Fruit fly (Drosophila melanogaster): Measurements from ENCODE around the gene CG43330.

CG43330 gene

DNA sequence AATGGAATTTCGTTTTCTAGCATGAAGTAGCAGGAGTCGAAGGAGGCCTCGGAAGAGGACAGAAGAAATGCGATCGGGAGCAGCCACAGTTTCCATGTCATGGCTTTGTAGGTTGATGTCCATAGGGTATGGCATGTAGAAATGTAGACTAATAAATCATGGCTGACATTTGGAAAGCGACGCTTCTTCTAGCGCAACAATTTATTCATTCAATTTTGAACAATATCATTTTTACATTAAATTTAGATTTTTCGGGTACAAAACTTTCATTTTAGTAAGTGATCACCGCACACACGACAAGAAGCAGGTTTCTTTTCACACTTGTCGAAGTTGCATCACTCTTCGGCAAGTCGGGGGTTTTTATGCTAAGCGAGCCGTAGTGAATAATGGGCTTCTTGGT lies at the start of gene CG43330:
CG43330 (minus strand) TSS at position 101 of the 400 bp plus-strand sequence.
- TF ChIP-seq D1 (tag; optimal IDR thresholded peaks at IDR 0.05) (no peak), gl (tag; optimal IDR thresholded peaks at IDR 0.05) (no peak), CG15710 (tag; optimal IDR thresholded peaks at IDR 0.05) (no peak), CG13204 (GFP tag; optimal IDR thresholded peaks at IDR 0.05) (no peak), Ets98B (GFP tag; IDR thresholded peaks at IDR 0.05) (no peak), CG8159 (tag; optimal IDR thresholded peaks at IDR 0.05) (no peak), CG34367 (tag; optimal IDR thresholded peaks at IDR 0.05) (no peak), CG9948 (tag; optimal IDR thresholded peaks at IDR 0.05) (no peak), EcR (GFP tag; optimal IDR thresholded peaks at IDR 0.05) (no peak), CG4496 (GFP tag; IDR thresholded peaks at IDR 0.05) (no peak), Snoo (tag; optimal IDR thresholded peaks at IDR 0.05) (no peak)

DNA sequence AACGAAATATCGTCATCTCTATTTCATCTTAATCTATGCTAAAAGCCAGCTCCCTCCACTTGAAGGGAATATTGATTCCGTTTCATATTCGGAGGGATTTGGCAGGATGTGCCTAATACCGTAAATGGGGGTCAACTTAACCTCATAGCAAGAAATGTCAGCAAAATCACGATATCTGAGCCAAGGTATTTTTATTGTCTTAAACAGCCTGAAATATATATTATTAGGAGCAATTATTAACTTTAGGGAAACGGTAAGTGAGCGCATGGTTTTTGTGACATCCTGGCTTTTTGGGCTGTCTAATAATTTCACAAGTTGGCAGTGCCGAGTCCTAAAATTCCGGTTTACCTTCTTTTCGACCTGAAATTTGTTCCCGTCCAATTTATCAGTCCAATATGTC lies 45.7 kb upstream of the CG43330 start, which contains the start of gene Trxr2:
Trxr2 (plus strand) TSS at position 301 of the 400 bp plus-strand sequence.
- TF ChIP-seq Ets98B (GFP tag; IDR thresholded peaks at IDR 0.05) (no peak), rn (GFP tag; IDR thresholded peaks at IDR 0.05) (no peak), CG34367 (tag; optimal IDR thresholded peaks at IDR 0.05) (no peak)

DNA sequence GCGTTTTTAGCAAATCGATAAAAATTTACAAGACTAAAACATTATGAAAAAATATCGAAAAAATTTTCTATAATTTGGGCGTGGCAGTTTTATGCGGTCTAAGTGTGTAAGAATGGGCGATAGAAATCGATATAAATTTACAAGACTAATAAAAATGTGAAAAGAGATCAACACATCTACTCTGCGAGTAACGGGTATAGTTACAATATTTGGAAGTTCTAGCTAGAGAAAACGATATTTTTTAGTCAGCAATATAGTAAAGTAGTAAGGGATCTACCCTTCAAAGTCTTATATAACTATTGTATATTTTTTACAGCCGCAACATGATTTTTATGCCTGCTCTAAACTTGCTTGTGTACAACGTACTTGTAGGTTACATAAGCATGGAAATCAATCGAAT lies 43.9 kb upstream of the CG43330 start, which contains the start of gene CG11404:
CG11404 (plus strand) TSS at position 301 of the 400 bp plus-strand sequence.
- TF ChIP-seq CG32121 (GFP tag; IDR thresholded peaks at IDR 0.05) (no peak), Snoo (tag; optimal IDR thresholded peaks at IDR 0.05) (no peak), CG4496 (GFP tag; IDR thresholded peaks at IDR 0.05) (no peak), CG10348 (GFP tag; IDR thresholded peaks at IDR 0.05) (no peak), CG15710 (tag; optimal IDR thresholded peaks at IDR 0.05) (no peak), CG14655 (GFP tag; optimal IDR thresholded peaks at IDR 0.05) (no peak), fd96Ca (GFP tag; IDR thresholded peaks at IDR 0.05) (no peak), CG34367 (tag; optimal IDR thresholded peaks at IDR 0.05) (no peak), CG17806 (tag; optimal IDR thresholded peaks at IDR 0.05) (no peak), CG13204 (GFP tag; optimal IDR thresholded peaks at IDR 0.05) (no peak), rn (GFP tag; IDR thresholded peaks at IDR 0.05) (no peak), CG8301 (tag; optimal IDR thresholded peaks at IDR 0.05) (no peak), Pif1A (GFP tag; optimal IDR thresholded peaks at IDR 0.05) (no peak), gl (tag; optimal IDR thresholded peaks at IDR 0.05) (no peak), Ets98B (GFP tag; IDR thresholded peaks at IDR 0.05) (no peak), EcR (GFP tag; optimal IDR thresholded peaks at IDR 0.05) (no peak), D1 (tag; optimal IDR thresholded peaks at IDR 0.05) (no peak), CG12605 (GFP tag; IDR thresholded peaks at IDR 0.05) (no peak)

DNA sequence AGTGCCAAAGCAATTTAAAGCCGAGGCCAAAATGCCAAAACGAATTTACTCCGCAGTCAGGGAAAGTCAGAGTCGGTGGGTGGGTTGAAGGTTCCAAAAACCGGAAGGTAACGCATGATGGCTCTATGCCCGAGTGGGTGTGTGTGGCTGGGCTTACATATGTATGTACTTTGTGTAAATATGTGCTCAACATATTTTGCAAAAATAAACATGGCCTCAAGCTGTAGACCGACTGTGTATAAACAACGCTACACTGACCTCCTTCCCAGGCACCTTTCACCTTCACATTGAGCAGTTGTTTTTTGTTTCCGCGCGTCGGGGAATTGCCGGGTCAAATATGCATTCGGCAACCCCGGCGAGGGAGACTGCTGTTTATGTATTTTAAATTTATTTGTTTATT lies 15.8 kb upstream of the CG43330 start:
- TF ChIP-seq CG13204 (GFP tag; optimal IDR thresholded peaks at IDR 0.05): no peak
- TF ChIP-seq fd96Ca (GFP tag; IDR thresholded peaks at IDR 0.05): no peak
- no peak for TF ChIP-seq rn (GFP tag; IDR thresholded peaks at IDR 0.05)

DNA sequence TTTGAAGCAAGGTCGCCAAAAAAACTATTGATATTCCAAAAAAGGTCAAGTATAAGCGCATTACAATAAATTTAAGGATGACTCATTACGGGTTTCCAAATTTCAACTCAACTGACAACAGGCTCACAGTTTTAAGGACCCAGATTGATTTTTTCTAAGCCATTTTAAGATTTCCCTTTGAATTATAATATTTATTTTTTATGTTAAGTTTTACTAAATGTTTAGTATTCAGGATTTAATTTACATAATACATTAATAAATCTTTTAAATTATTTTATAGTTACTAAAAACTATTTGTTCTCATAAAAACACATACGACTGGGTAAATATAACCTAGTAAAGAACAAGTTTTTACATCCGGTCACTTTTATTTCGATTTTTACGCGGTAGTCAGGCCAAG lies 895 bp upstream of the CG43330 start, which contains the start of gene CG43329:
CG43329 (minus strand) TSS at position 101 of the 400 bp plus-strand sequence.
- no peak for TF ChIP-seq Pif1B (GFP tag; optimal IDR thresholded peaks at IDR 0.05)
- no peak for TF ChIP-seq CG9948 (tag; optimal IDR thresholded peaks at IDR 0.05)
- no peak for TF ChIP-seq CG34367 (tag; optimal IDR thresholded peaks at IDR 0.05)
- TF ChIP-seq CG8301 (tag; optimal IDR thresholded peaks at IDR 0.05): no peak
- TF ChIP-seq CG15710 (tag; optimal IDR thresholded peaks at IDR 0.05): no peak
- TF ChIP-seq CG13204 (GFP tag; optimal IDR thresholded peaks at IDR 0.05): no peak
- no peak for TF ChIP-seq Snoo (tag; optimal IDR thresholded peaks at IDR 0.05)
- no peak for TF ChIP-seq Ets98B (GFP tag; IDR thresholded peaks at IDR 0.05)
- no peak for TF ChIP-seq CG10348 (GFP tag; IDR thresholded peaks at IDR 0.05)
- no peak for TF ChIP-seq D1 (tag; optimal IDR thresholded peaks at IDR 0.05)
- TF ChIP-seq CG17806 (tag; optimal IDR thresholded peaks at IDR 0.05): no peak
- TF ChIP-seq CG32121 (GFP tag; IDR thresholded peaks at IDR 0.05): no peak

DNA sequence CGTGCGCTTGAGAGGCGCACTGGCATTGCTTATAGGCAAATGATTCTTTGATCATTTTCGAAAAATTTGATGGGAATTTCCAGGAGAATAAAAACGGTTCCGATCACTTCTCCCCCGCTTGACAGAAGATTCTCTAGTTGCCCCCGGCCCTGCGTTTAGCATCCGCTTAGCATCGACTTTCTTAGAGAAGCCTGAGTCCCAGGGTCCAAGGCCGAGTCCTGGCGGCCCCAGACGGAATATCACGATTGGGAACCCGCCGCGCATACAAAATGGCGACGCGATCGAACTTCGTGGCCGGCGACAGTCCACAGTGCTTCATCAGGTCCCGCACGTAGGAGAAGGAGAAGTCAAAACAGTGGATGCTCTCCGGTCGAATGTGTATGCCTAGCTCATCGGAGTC lies 493 bp downstream of the CG43330 start, which contains the start of gene CG43331:
CG43331 (minus strand) TSS at position 101 of the 400 bp plus-strand sequence.
- TF ChIP-seq fd96Ca (GFP tag; IDR thresholded peaks at IDR 0.05): no peak
- no peak for TF ChIP-seq CG15710 (tag; optimal IDR thresholded peaks at IDR 0.05)
- no peak for TF ChIP-seq D1 (tag; optimal IDR thresholded peaks at IDR 0.05)
- TF ChIP-seq CG17806 (tag; optimal IDR thresholded peaks at IDR 0.05): no peak
- no peak for TF ChIP-seq CG9948 (tag; optimal IDR thresholded peaks at IDR 0.05)
- TF ChIP-seq CG10348 (GFP tag; IDR thresholded peaks at IDR 0.05): no peak

DNA sequence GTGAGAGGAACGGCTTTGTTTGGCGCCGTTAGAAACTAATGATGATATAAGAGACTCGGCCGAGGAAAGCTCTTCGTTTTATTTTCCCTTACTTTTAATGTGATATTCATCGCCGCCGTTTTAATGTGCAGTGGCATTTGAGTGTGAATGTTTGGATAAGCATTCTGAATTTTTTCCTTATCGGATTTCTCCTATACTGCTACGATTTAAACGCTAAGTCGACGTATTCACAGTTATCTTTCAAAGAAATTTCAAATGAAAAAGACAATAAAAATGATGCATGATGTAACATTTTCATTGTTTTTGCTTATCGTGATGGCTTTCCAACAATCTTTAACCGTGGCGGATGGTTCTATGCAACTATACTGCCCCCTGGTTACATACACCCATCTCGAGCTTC lies 2.9 kb downstream of the CG43330 start, which contains the start of gene CG43312:
CG43312 (plus strand) TSS at position 301 of the 400 bp plus-strand sequence.
- TF ChIP-seq CG15710 (tag; optimal IDR thresholded peaks at IDR 0.05) (no peak), EcR (GFP tag; optimal IDR thresholded peaks at IDR 0.05) (no peak), CG17806 (tag; optimal IDR thresholded peaks at IDR 0.05) (no peak), CG34367 (tag; optimal IDR thresholded peaks at IDR 0.05) (no peak), CG10348 (GFP tag; IDR thresholded peaks at IDR 0.05) (no peak), CG8159 (tag; optimal IDR thresholded peaks at IDR 0.05) (no peak), Pif1B (GFP tag; optimal IDR thresholded peaks at IDR 0.05) (no peak), Ets98B (GFP tag; IDR thresholded peaks at IDR 0.05) (no peak), CG14655 (GFP tag; optimal IDR thresholded peaks at IDR 0.05) (no peak), CG12605 (GFP tag; IDR thresholded peaks at IDR 0.05) (no peak), CG32121 (GFP tag; IDR thresholded peaks at IDR 0.05) (no peak), CG9948 (tag; optimal IDR thresholded peaks at IDR 0.05) (no peak), rn (GFP tag; IDR thresholded peaks at IDR 0.05) (no peak), gl (tag; optimal IDR thresholded peaks at IDR 0.05) (no peak), CG4496 (GFP tag; IDR thresholded peaks at IDR 0.05) (no peak), D1 (tag; optimal IDR thresholded peaks at IDR 0.05) (no peak), Pif1A (GFP tag; optimal IDR thresholded peaks at IDR 0.05) (no peak), CG13204 (GFP tag; optimal IDR thresholded peaks at IDR 0.05) (no peak)
